Worm (Caenorhabditis elegans) whole organism, L4 larva: ENCODE measurements around the gene srh-286.

ENCODE experiments used
- D1046.2 ChIP-seq: fragments of 200-800 bp; sonication (Bioruptor generic); IDR thresholded peaks from 2 replicates; pipeline ENCODE4 v1.3.6; 2022; ENCODE audit warnings: missing genetic modification characterization, missing compliant biosample characterization
- F26F4.8 ChIP-seq: fragments of 200-800 bp; sonication (Bioruptor generic); conservative IDR thresholded peaks from 2 replicates; pipeline ENCODE4 v1.3.6; 2022; ENCODE audit warnings: missing genetic modification characterization, missing compliant biosample characterization
- F49E8.2 ChIP-seq: sonication (generic microtip); optimal IDR thresholded peaks from 2 replicates; lab custom pipeline; 2016; ENCODE audit warnings: missing compliant biosample characterization, mild to moderate bottlenecking, missing genetic modification characterization, borderline replicate concordance
- Y5F2A.4 ChIP-seq: fragments of 200-800 bp; sonication (Bioruptor generic); optimal IDR thresholded peaks from 2 replicates; lab custom pipeline; 2018; ENCODE audit warnings: mild to moderate bottlenecking, missing genetic modification characterization, missing compliant biosample characterization
- ZK337.2 ChIP-seq: fragments of 200-800 bp; sonication (Bioruptor generic); IDR thresholded peaks from 2 replicates; pipeline ENCODE4 v1.3.6; 2022; ENCODE audit warnings: missing genetic modification reagents, missing genetic modification characterization, missing compliant biosample characterization
- ZK546.5 ChIP-seq, 2 experiments: sonication (generic microtip); optimal IDR thresholded peaks; 2 replicates each; lab custom pipeline; 2017; ENCODE audit warnings: missing biosample characterization in 2 of 2, missing genetic modification characterization in 2 of 2
- aha-1 ChIP-seq: fragments of 150-350 bp; peaks from one replicate; lab custom pipeline; 2014; ENCODE audit warnings: missing biosample characterization, missing genetic modification characterization
- ama-1 ChIP-seq: fragments of 150-350 bp; optimal IDR thresholded peaks from 2 replicates; lab custom pipeline; 2014; ENCODE audit warnings: inconsistent platforms, mixed read lengths
- ceh-20 ChIP-seq: fragments of 200-800 bp; sonication (Bioruptor generic); IDR thresholded peaks from 2 replicates; pipeline ENCODE4 v1.3.6; 2022; ENCODE audit warnings: missing genetic modification reagents, missing genetic modification characterization, missing compliant biosample characterization
- daf-16 ChIP-seq, 3 experiments: sonication (generic microtip); optimal IDR thresholded peaks; 2 replicates each; lab custom pipeline; 2016 to 2017; ENCODE audit warnings: missing genetic modification characterization in 3 of 3, missing genetic modification reagents in 3 of 3, mild to moderate bottlenecking in 2 of 3, missing compliant biosample characterization in 2 of 3, missing biosample characterization in 1 of 3, moderate library complexity in 1 of 3
- daf-19 ChIP-seq: fragments of 200-800 bp; sonication (Bioruptor generic); conservative IDR thresholded peaks from 2 replicates; pipeline ENCODE4 v1.3.6; 2022; ENCODE audit warnings: missing genetic modification characterization, missing compliant biosample characterization
- dmd-6 ChIP-seq: fragments of 200-800 bp; sonication (Bioruptor generic); IDR thresholded peaks from 2 replicates; pipeline ENCODE4 v1.3.6; 2022; ENCODE audit warnings: missing genetic modification reagents, missing genetic modification characterization, missing compliant biosample characterization
- egl-43 ChIP-seq: fragments of 200-800 bp; sonication (Bioruptor generic); IDR thresholded peaks from 2 replicates; pipeline ENCODE4 v1.3.6; 2022; ENCODE audit warnings: missing genetic modification reagents, missing genetic modification characterization, missing compliant biosample characterization
- hlh-11 ChIP-seq: fragments of 200-800 bp; sonication (Bioruptor generic); optimal IDR thresholded peaks from 2 replicates; lab custom pipeline; 2018; ENCODE audit warnings: mild to moderate bottlenecking, missing genetic modification characterization, missing compliant biosample characterization
- jun-1 ChIP-seq: fragments of 150-350 bp; optimal IDR thresholded peaks from 2 replicates; lab custom pipeline; 2014; ENCODE audit warnings: missing biosample characterization, missing genetic modification reagents, missing genetic modification characterization
- lin-1 ChIP-seq: fragments of 200-800 bp; sonication (Bioruptor generic); IDR thresholded peaks from 2 replicates; pipeline ENCODE4 v1.3.6; 2022; ENCODE audit warnings: missing genetic modification reagents, missing genetic modification characterization, missing compliant biosample characterization
- lin-13 ChIP-seq: fragments of 150-350 bp; optimal IDR thresholded peaks from 2 replicates; lab custom pipeline; 2014; ENCODE audit warnings: missing biosample characterization, missing genetic modification reagents, missing genetic modification characterization
- lir-3 ChIP-seq: sonication (generic microtip); optimal IDR thresholded peaks from 2 replicates; lab custom pipeline; 2016; ENCODE audit warnings: mild to moderate bottlenecking, missing genetic modification characterization, missing compliant biosample characterization
- lsy-2 ChIP-seq, 2 experiments: fragments of 150-350 bp in 1 of 2; sonication (generic microtip) in 1 of 2; optimal IDR thresholded peaks; 2 replicates each; lab custom pipeline; 2014 to 2017; ENCODE audit warnings: missing biosample characterization in 2 of 2, missing genetic modification characterization in 2 of 2
- madf-5 ChIP-seq, 2 experiments: fragments of 200-800 bp; sonication (Bioruptor generic); IDR thresholded peaks; 2 replicates each; pipeline ENCODE4 v1.3.6; 2022; ENCODE audit warnings: missing compliant biosample characterization in 2 of 2, missing genetic modification characterization in 2 of 2
- mep-1 ChIP-seq: fragments of 150-350 bp; sonication (generic microtip); optimal IDR thresholded peaks from 3 replicates; lab custom pipeline; 2014; ENCODE audit warnings: missing biosample characterization, missing genetic modification characterization
- nhr-11 ChIP-seq: fragments of 150-350 bp; optimal IDR thresholded peaks from 2 replicates; lab custom pipeline; 2014; ENCODE audit warnings: missing biosample characterization, missing genetic modification characterization
- nhr-42 ChIP-seq: fragments of 200-800 bp; sonication (Bioruptor generic); IDR thresholded peaks from 2 replicates; pipeline ENCODE4 v1.3.6; 2022; ENCODE audit warnings: missing genetic modification characterization, missing compliant biosample characterization
- nhr-76 ChIP-seq: fragments of 150-350 bp; optimal IDR thresholded peaks from 2 replicates; lab custom pipeline; 2014; ENCODE audit warnings: missing biosample characterization, missing genetic modification characterization
- pqm-1 ChIP-seq: sonication (generic microtip); optimal IDR thresholded peaks from 2 replicates; lab custom pipeline; 2017; ENCODE audit warnings: missing biosample characterization, missing genetic modification characterization
- saeg-2 ChIP-seq: fragments of 200-800 bp; sonication (Bioruptor generic); IDR thresholded peaks from 2 replicates; pipeline ENCODE4 v1.3.6; 2022; ENCODE audit warnings: missing genetic modification reagents, missing genetic modification characterization, missing compliant biosample characterization
- set-16 ChIP-seq: fragments of 200-800 bp; sonication (Bioruptor generic); IDR thresholded peaks from 2 replicates; pipeline ENCODE4 v1.3.6; 2022; ENCODE audit warnings: missing genetic modification reagents, missing genetic modification characterization, missing compliant biosample characterization
- spr-1 ChIP-seq: sonication (generic microtip); optimal IDR thresholded peaks from 2 replicates; lab custom pipeline; 2016; ENCODE audit warnings: mild to moderate bottlenecking, missing genetic modification characterization, missing compliant biosample characterization
- unc-62 ChIP-seq, 3 experiments: fragments of 150-350 bp in 1 of 3; sonication (generic microtip); optimal IDR thresholded peaks in 2 of 3; peaks in 1 of 3; 1 replicate in 1 of 3; 2 replicates in 2 of 3; lab custom pipeline; 2014 to 2017; ENCODE audit warnings: missing biosample characterization in 3 of 3, missing genetic modification characterization in 3 of 3, missing genetic modification reagents in 3 of 3, missing genotype in 1 of 3
- zag-1 ChIP-seq: fragments of 150-350 bp; optimal IDR thresholded peaks from 2 replicates; lab custom pipeline; 2014; ENCODE audit warnings: missing biosample characterization, missing genetic modification characterization
- zfp-3 ChIP-seq: fragments of 200-800 bp; sonication (Bioruptor generic); conservative IDR thresholded peaks from 2 replicates; pipeline ENCODE4 v1.3.6; 2022; ENCODE audit warnings: missing genetic modification reagents, missing genetic modification characterization, missing compliant biosample characterization
- zip-11 ChIP-seq: fragments of 200-800 bp; sonication (Bioruptor generic); IDR thresholded peaks from 2 replicates; pipeline ENCODE4 v1.3.6; 2022; ENCODE audit warnings: missing genetic modification characterization, missing compliant biosample characterization
- ztf-11 ChIP-seq: fragments of 150-350 bp; optimal IDR thresholded peaks from 2 replicates; lab custom pipeline; 2014; ENCODE audit warnings: missing biosample characterization, missing genetic modification characterization

The srh-286 gene

DNA sequence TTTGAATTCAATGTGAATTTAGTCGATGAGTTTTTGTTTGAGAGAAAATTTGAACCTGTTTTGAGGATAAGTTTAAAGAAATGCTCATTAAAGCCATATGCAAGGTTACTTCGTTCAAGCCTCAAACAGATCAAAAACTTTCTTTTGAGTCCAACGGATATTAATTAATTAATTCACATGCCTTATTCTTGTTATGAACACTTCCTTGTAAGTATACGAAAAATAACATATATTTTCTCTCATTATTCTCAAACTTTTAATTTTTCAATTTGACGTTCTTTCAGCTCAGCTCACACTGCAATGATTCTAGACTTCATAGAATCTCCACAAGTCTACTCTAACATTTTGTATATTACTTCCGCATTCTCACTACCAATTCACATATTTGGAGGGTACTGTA lies 15.7 kb downstream of the srh-286 start, which contains the start of gene srh-304:
srh-304 (plus strand) TSS at position 301 of the 400 bp plus-strand sequence.
- TF ChIP-seq nhr-42 (GFP tag; lab: Robert Waterston, UW) (no peak), jun-1 (no peak), lin-1 (GFP tag; lab: Robert Waterston, UW) (no peak), mep-1 (no peak)

DNA sequence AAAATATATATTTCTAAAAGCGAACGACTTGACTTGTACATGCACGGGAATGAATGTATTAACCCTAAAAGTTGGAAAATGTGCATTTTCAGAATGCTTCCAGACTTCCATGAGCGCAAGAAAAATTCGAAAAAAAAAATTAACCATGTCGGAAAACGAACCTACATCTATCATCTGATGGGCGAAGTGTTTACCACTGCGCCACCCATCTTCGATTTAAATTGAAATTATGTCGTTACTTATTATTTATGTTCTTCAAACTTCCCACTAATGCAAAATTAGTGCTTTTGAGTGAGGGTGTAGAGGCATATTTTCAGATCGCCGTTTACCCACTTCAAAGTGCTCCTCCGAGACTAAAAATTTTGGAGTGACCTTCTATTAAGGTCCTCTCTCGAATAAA lies 17.7 kb downstream of the srh-286 start:
- TF ChIP-seq aha-1 (tag; lab: Kevin White, UChicago) = peak; percentile 42

- TF ChIP-seq unc-62 (GFP tag; optimal IDR thresholded peaks at IDR 0.05 in 1 of 2; lab: Kevin White, UChicago) = peak in 1 of 2 experiments; percentile 54
- no peak for TF ChIP-seq unc-62 (tag; optimal IDR thresholded peaks at IDR 0.05; lab: Kevin White, UChicago)
- TF ChIP-seq spr-1 (tag; lab: Kevin White, UChicago) = no peak
Observed at ce11 chrV:17824610-17825009, 19.4 kb downstream of the srh-286 start, which contains the start of gene srh-301. Gene srh-301, plus strand, starts transcription at chrV:17824910.

ce11 chrV:17821805-17822204 lies 22.2 kb downstream of the srh-286 start, which contains the start of gene srh-300:
Gene srh-300, plus strand, starts transcription at chrV:17822105.
- TF ChIP-seq aha-1 (tag; lab: Kevin White, UChicago) (peak; percentile 17), unc-62 (GFP tag; optimal IDR thresholded peaks at IDR 0.05 in 1 of 2; lab: Kevin White, UChicago) (peak in 1 of 2 experiments; percentile 10), unc-62 (tag; optimal IDR thresholded peaks at IDR 0.05; lab: Kevin White, UChicago) (no peak), F26F4.8 (no peak)

- TF ChIP-seq ztf-11 (tag; lab: Kevin White, UChicago) (no peak), egl-43 (GFP tag; lab: Robert Waterston, UW) (peak; percentile 68; the same call in 1 of the 2 replicates), set-16 (GFP tag; lab: Robert Waterston, UW) (peak; percentile 73)
Observed at ce11 chrV:17819704-17820103, 24.3 kb downstream of the srh-286 start.

- TF ChIP-seq pqm-1 (tag; lab: Kevin White, UChicago) (no peak), nhr-76 (tag; lab: Kevin White, UChicago) (no peak), egl-43 (GFP tag; lab: Robert Waterston, UW) (no peak), Y5F2A.4 (no peak), unc-62 (GFP tag; optimal IDR thresholded peaks at IDR 0.05 in 1 of 2; lab: Kevin White, UChicago) (peak in 1 of 2 experiments; percentile 26), unc-62 (tag; optimal IDR thresholded peaks at IDR 0.05; lab: Kevin White, UChicago) (no peak)
Observed at ce11 chrV:17818567-17818966, 25.4 kb downstream of the srh-286 start, which contains the start of gene srh-298. Gene srh-298, plus strand, starts transcription at chrV:17818867.

- TF ChIP-seq lir-3 (tag; lab: Kevin White, UChicago) (no peak), zfp-3 (GFP tag; lab: Robert Waterston, UW) (no peak), set-16 (GFP tag; lab: Robert Waterston, UW) (peak; percentile 94), D1046.2 (peak; percentile 50; the same call in 1 of the 2 replicates), ceh-20 (GFP tag; lab: Robert Waterston, UW) (no peak), saeg-2 (0 out of 2 replicates have a peak, but pooled peaks have one; percentile 49), egl-43 (GFP tag; lab: Robert Waterston, UW) (peak; percentile 57)
- TF ChIP-seq, all 104 proteins: peak for 4
Observed at ce11 chrV:17812127-17812526, 31.9 kb downstream of the srh-286 start.

DNA sequence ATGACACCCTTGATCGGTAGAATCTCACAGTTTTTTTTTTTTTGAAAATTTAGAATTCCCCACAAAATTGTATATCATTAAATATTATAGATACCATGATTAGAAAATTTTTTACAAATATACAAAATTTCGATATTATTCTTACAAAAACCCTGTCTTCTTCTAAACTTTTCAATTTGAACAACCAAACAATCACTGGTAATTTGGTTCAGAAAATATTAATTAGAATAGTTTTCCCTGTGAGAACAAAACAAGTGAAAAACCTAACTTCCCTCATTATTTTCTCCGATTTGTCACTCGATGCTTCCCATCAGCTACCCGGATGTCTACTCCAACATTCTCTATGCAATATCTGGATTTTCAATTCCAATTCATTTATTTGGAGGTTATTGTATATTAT lies 34.0 kb downstream of the srh-286 start, which contains the start of gene srh-296:
srh-296 (plus strand) TSS at position 301 of the 400 bp plus-strand sequence.
- TF ChIP-seq unc-62 (GFP tag; optimal IDR thresholded peaks at IDR 0.05 in 1 of 2; lab: Kevin White, UChicago) (peak in 1 of 2 experiments; percentile 2), unc-62 (tag; optimal IDR thresholded peaks at IDR 0.05; lab: Kevin White, UChicago) (no peak), dmd-6 (no peak)

ce11 chrV:17805323-17805722 lies 38.7 kb downstream of the srh-286 start, which contains the start of gene srh-291:
Gene srh-291, plus strand, starts transcription at chrV:17805623.
- TF ChIP-seq ama-1 (lab: Kevin White, UChicago) (no peak), lsy-2 (tag; optimal IDR thresholded peaks at IDR 0.05; lab: Kevin White, UChicago) (no peak), daf-19 (GFP tag; lab: Robert Waterston, UW) (no peak), daf-16 (GFP tag; optimal IDR thresholded peaks at IDR 0.05; lab: Kevin White, UChicago) (no peak), daf-16 (tag; optimal IDR thresholded peaks at IDR 0.05; lab: Kevin White, UChicago) (no peak), zag-1 (tag; lab: Kevin White, UChicago) (no peak), F49E8.2 (tag; lab: Kevin White, UChicago) (no peak), zip-11 (GFP tag; lab: Robert Waterston, UW) (no peak), nhr-42 (GFP tag; lab: Robert Waterston, UW) (no peak), ZK337.2 (no peak), madf-5 (GFP tag; IDR thresholded peaks at IDR 0.05; lab: Robert Waterston, UW) (no peak), nhr-11 (tag; lab: Kevin White, UChicago) (no peak), dmd-6 (no peak), lin-13 (GFP tag; lab: Kevin White, UChicago) (no peak), hlh-11 (tag; lab: Kevin White, UChicago) (no peak), ZK546.5 (tag; optimal IDR thresholded peaks at IDR 0.05; lab: Kevin White, UChicago) (no peak)
